Fruit fly (Drosophila melanogaster): Measurements from ENCODE around the gene CG9154.

Gene CG9154

DNA sequence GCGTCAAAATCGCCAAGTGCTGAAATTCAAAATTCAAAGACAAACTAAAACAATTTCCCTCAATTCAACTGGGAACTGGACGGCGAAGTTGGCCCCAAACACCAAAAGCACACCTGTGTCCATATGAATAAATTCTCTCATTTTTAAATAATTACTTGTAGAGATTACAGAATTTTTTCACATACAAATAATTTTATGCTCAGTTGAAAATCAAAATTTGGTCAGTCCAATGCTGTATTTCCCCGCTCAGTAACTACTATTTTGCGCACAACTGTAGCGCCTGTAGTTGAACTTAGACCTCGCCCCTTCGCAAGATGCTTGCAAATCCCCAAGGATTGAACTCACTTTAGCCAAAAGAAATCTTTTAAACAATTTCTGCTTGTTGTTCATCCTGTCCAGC lies 41.8 kb downstream of the CG9154 start (continued):
- TF ChIP-seq CG1832 (GFP tag; optimal IDR thresholded peaks at IDR 0.05) (no peak), br (optimal IDR thresholded peaks at IDR 0.05) (no peak), tna (GFP tag; IDR thresholded peaks at IDR 0.05; ENCODE audit: partially characterized antibody) (no peak), her (GFP tag; optimal IDR thresholded peaks at IDR 0.05) (no peak), sqz (GFP tag; optimal IDR thresholded peaks at IDR 0.05) (no peak), hth (optimal IDR thresholded peaks at IDR 0.05) (no peak), CG6254 (GFP tag; optimal IDR thresholded peaks at IDR 0.05) (no peak), CG17328 (GFP tag; IDR thresholded peaks at IDR 0.05) (peak; percentile 68), amos (GFP tag; IDR thresholded peaks at IDR 0.05; ENCODE audit: partially characterized antibody) (no peak), Nf-YC (tag; optimal IDR thresholded peaks at IDR 0.05) (no peak), CG6654 (GFP tag; optimal IDR thresholded peaks at IDR 0.05) (no peak), CG14965 (GFP tag; optimal IDR thresholded peaks at IDR 0.05; ENCODE audit: borderline replicate concordance) (no peak), CG1529 (GFP tag; optimal IDR thresholded peaks at IDR 0.05) (no peak), CG15073 (GFP tag; optimal IDR thresholded peaks at IDR 0.05) (no peak), peb (GFP tag; IDR thresholded peaks at IDR 0.05) (no peak), CG15011 (GFP tag; optimal IDR thresholded peaks at IDR 0.05) (no peak), B-H2 (GFP tag; optimal IDR thresholded peaks at IDR 0.05) (no peak), CG6272 (GFP tag; IDR thresholded peaks at IDR 0.05) (no peak), wek (GFP tag; optimal IDR thresholded peaks at IDR 0.05) (no peak), Ets65A (GFP tag) (peak; percentile 83), CG13424 (tag; optimal IDR thresholded peaks at IDR 0.05) (no peak), Sox100B (GFP tag; optimal IDR thresholded peaks at IDR 0.05) (no peak), vfl (GFP tag; optimal IDR thresholded peaks at IDR 0.05) (no peak), CG14014 (GFP tag; IDR thresholded peaks at IDR 0.05) (0 out of 2 replicates have a peak, but pooled peaks have one; percentile 44), lilli (GFP tag; optimal IDR thresholded peaks at IDR 0.05) (no peak), Camta (GFP tag; optimal IDR thresholded peaks at IDR 0.05) (no peak), CG34376 (GFP tag; optimal IDR thresholded peaks at IDR 0.05) (no peak), bigmax (GFP tag; optimal IDR thresholded peaks at IDR 0.05) (no peak), CG12219 (GFP tag; optimal IDR thresholded peaks at IDR 0.05) (no peak), CG15479 (GFP tag; optimal IDR thresholded peaks at IDR 0.05) (no peak), ranshi (GFP tag; IDR thresholded peaks at IDR 0.05) (no peak; the same call in 1 of the 2 replicates), CG3163 (GFP tag; optimal IDR thresholded peaks at IDR 0.05) (no peak), Ptx1 (GFP tag; IDR thresholded peaks at IDR 0.05) (peak; percentile 43; the same call in 1 of the 2 replicates), sc (optimal IDR thresholded peaks at IDR 0.05) (no peak), sc (GFP tag; optimal IDR thresholded peaks at IDR 0.05) (no peak), CG2678 (tag; optimal IDR thresholded peaks at IDR 0.05) (no peak), prd (optimal IDR thresholded peaks at IDR 0.05) (no peak), prd (GFP tag; IDR thresholded peaks at IDR 0.05) (peak; percentile 33; the same call in 1 of the 3 replicates), al (GFP tag; IDR thresholded peaks at IDR 0.05) (no peak), dysf (GFP tag; IDR thresholded peaks at IDR 0.05) (no peak), trh (GFP tag; optimal IDR thresholded peaks at IDR 0.05) (no peak), CG10321 (GFP tag; IDR thresholded peaks at IDR 0.05) (no peak), sob (GFP tag; IDR thresholded peaks at IDR 0.05) (no peak; the same call in 1 of the 2 replicates), CG11723 (GFP tag; optimal IDR thresholded peaks at IDR 0.05) (no peak), tll (GFP tag; optimal IDR thresholded peaks at IDR 0.05) (no peak), CG7357 (GFP tag; IDR thresholded peaks at IDR 0.05) (no peak), Opbp (GFP tag; IDR thresholded peaks at IDR 0.05; ENCODE audit: partially characterized antibody) (no peak), Max (GFP tag; optimal IDR thresholded peaks at IDR 0.05) (no peak), croc (GFP tag; conservative IDR thresholded peaks at IDR 0.05) (no peak), CG7928 (GFP tag; optimal IDR thresholded peaks at IDR 0.05) (no peak), CoRest (tag; optimal IDR thresholded peaks at IDR 0.05) (no peak), CG8924 (tag; optimal IDR thresholded peaks at IDR 0.05) (no peak)
